Fruit fly (Drosophila melanogaster) whole organism, embryonic: ENCODE data around the gene CG3909.

Source experiments
- BtbVII ChIP-seq: fragments of 200-800 bp; sonication (Bioruptor generic); optimal IDR thresholded peaks from 3 replicates; lab custom pipeline; 2017; ENCODE audit warnings: missing biosample characterization, mild to moderate bottlenecking, missing genetic modification characterization
- CG10267 ChIP-seq: fragments of 200-800 bp; sonication (Bioruptor generic); optimal IDR thresholded peaks from 2 replicates; lab custom pipeline; 2018; ENCODE audit warnings: missing biosample characterization, mild to moderate bottlenecking, missing genetic modification characterization, moderate library complexity
- CG10321 ChIP-seq: fragments of 200-800 bp; sonication (Bioruptor generic); IDR thresholded peaks from 2 replicates; pipeline ENCODE4 v1.3.6; 2022; ENCODE audit warnings: missing biosample characterization, missing genetic modification characterization
- CG12104 ChIP-seq: fragments of 200-800 bp; sonication (Bioruptor generic); optimal IDR thresholded peaks from 3 replicates; lab custom pipeline; 2016; ENCODE audit warnings: missing biosample characterization, missing genetic modification characterization
- CG13296 ChIP-seq: fragments of 200-800 bp; sonication (Bioruptor generic); optimal IDR thresholded peaks from 3 replicates; lab custom pipeline; 2018; ENCODE audit warnings: missing biosample characterization, mild to moderate bottlenecking, missing genetic modification characterization
- CG1529 ChIP-seq: fragments of 200-800 bp; sonication (Bioruptor generic); optimal IDR thresholded peaks from 3 replicates; lab custom pipeline; 2018; ENCODE audit warnings: missing biosample characterization, missing genetic modification characterization
- CG15479 ChIP-seq: fragments of 200-800 bp; sonication (Bioruptor generic); optimal IDR thresholded peaks from 3 replicates; lab custom pipeline; 2019; ENCODE audit warnings: missing biosample characterization, mild to moderate bottlenecking, missing genetic modification characterization, moderate library complexity
- CG17328 ChIP-seq: fragments of 200-800 bp; sonication (Bioruptor generic); IDR thresholded peaks from 2 replicates; pipeline ENCODE4 v1.3.6; 2022; ENCODE audit warnings: missing biosample characterization, missing genetic modification characterization
- CG17912 ChIP-seq: fragments of 200-800 bp; sonication (Bioruptor generic); optimal IDR thresholded peaks from 2 replicates; lab custom pipeline; 2018; ENCODE audit warnings: missing biosample characterization, mild to moderate bottlenecking, missing genetic modification characterization
- CG2712 ChIP-seq: fragments of 200-800 bp; optimal IDR thresholded peaks from 3 replicates; lab custom pipeline; 2019; ENCODE audit warnings: missing biosample characterization, mild to moderate bottlenecking, missing genetic modification characterization, moderate library complexity
- CG2889 ChIP-seq: fragments of 200-800 bp; sonication (Bioruptor generic); IDR thresholded peaks from 3 replicates; pipeline ENCODE4 v1.3.6; 2022; ENCODE audit warnings: missing biosample characterization, missing genetic modification characterization
- CG30020 ChIP-seq: fragments of 200-800 bp; optimal IDR thresholded peaks from 2 replicates; lab custom pipeline; 2019; ENCODE audit warnings: missing biosample characterization, mild to moderate bottlenecking, missing genetic modification characterization, moderate library complexity
- CG30431 ChIP-seq: fragments of 200-800 bp; sonication (Bioruptor generic); optimal IDR thresholded peaks from 2 replicates; lab custom pipeline; 2017; ENCODE audit warnings: missing biosample characterization, missing genetic modification characterization
- CG3065 ChIP-seq: fragments of 200-800 bp; sonication (Bioruptor generic); optimal IDR thresholded peaks from 2 replicates; lab custom pipeline; 2016; ENCODE audit warnings: missing biosample characterization, missing genetic modification characterization
- CG32767 ChIP-seq: fragments of 200-800 bp; sonication (Bioruptor generic); IDR thresholded peaks from 2 replicates; pipeline ENCODE4 v1.3.6; 2022; ENCODE audit warnings: missing biosample characterization, missing genetic modification characterization
- CG3847 ChIP-seq: fragments of 200-800 bp; sonication (Bioruptor generic); IDR thresholded peaks from 2 replicates; pipeline ENCODE4 v1.3.6; 2022; ENCODE audit warnings: missing biosample characterization, missing genetic modification characterization
- CG3995 ChIP-seq: fragments of 200-800 bp; sonication (Bioruptor generic); optimal IDR thresholded peaks from 3 replicates; lab custom pipeline; 2016; ENCODE audit warnings: missing biosample characterization, missing genetic modification characterization
- CG6689 ChIP-seq: fragments of 200-800 bp; sonication (Bioruptor generic); IDR thresholded peaks from 2 replicates; pipeline ENCODE4 v1.3.6; 2022; ENCODE audit warnings: missing biosample characterization, missing genetic modification characterization
- CG8281 ChIP-seq: fragments of 200-800 bp; sonication (Bioruptor generic); optimal IDR thresholded peaks from 2 replicates; lab custom pipeline; 2018; ENCODE audit warnings: missing biosample characterization, mild to moderate bottlenecking, missing genetic modification characterization, moderate library complexity
- Camta ChIP-seq: fragments of 200-800 bp; sonication (Bioruptor generic); optimal IDR thresholded peaks from 2 replicates; lab custom pipeline; 2016; ENCODE audit warnings: missing biosample characterization, missing genetic modification characterization
- Dp ChIP-seq: fragments of 200-800 bp; sonication (Bioruptor generic); optimal IDR thresholded peaks from 2 replicates; lab custom pipeline; 2018; ENCODE audit warnings: missing biosample characterization, mild to moderate bottlenecking, missing genetic modification characterization, moderate library complexity
- Drgx ChIP-seq: fragments of 200-800 bp; sonication (Bioruptor generic); IDR thresholded peaks from 2 replicates; pipeline ENCODE4 v1.3.6; 2022; ENCODE audit warnings: missing biosample characterization, missing genetic modification characterization
- E2f2 ChIP-seq: fragments of 200-800 bp; sonication (Bioruptor generic); IDR thresholded peaks from 2 replicates; pipeline ENCODE4 v1.3.6; 2022; ENCODE audit warnings: missing biosample characterization, missing genetic modification characterization
- H15 ChIP-seq: fragments of 200-800 bp; sonication (Bioruptor generic); IDR thresholded peaks from 3 replicates; pipeline ENCODE4 v1.3.6; 2022; ENCODE audit warnings: missing biosample characterization, missing genetic modification characterization
- HLH4C ChIP-seq: fragments of 200-800 bp; sonication (Bioruptor generic); IDR thresholded peaks from 3 replicates; pipeline ENCODE4 v1.3.6; 2022; ENCODE audit warnings: missing biosample characterization, missing genetic modification characterization; ENCODE audit not compliant: partially characterized antibody
- HLHmδ ChIP-seq: fragments of 200-800 bp; sonication (Bioruptor generic); optimal IDR thresholded peaks from 2 replicates; lab custom pipeline; 2018; ENCODE audit warnings: missing biosample characterization, mild to moderate bottlenecking, missing genetic modification characterization, moderate library complexity
- Hand ChIP-seq: fragments of 200-800 bp; sonication (Bioruptor generic); optimal IDR thresholded peaks from 2 replicates; lab custom pipeline; 2017; ENCODE audit warnings: mild to moderate bottlenecking, missing biosample characterization, missing genetic modification reagents, missing genetic modification characterization
- Hr51 ChIP-seq, 2 experiments: fragments of 200-800 bp; sonication (Bioruptor generic); optimal IDR thresholded peaks; 2 replicates in 1 of 2; 3 replicates in 1 of 2; lab custom pipeline; 2016 to 2018; ENCODE audit warnings: missing biosample characterization in 2 of 2, missing genetic modification characterization in 2 of 2, mild to moderate bottlenecking in 1 of 2, moderate library complexity in 1 of 2
- Lhr ChIP-seq: fragments of 200-800 bp; sonication (Bioruptor generic); optimal IDR thresholded peaks from 3 replicates; lab custom pipeline; 2017; ENCODE audit warnings: mild to moderate bottlenecking, missing biosample characterization, missing genetic modification reagents, missing genetic modification characterization
- Med ChIP-seq: fragments of 200-800 bp; sonication (Bioruptor generic); peaks from one replicate; lab custom pipeline; 2016; ENCODE audit warnings: missing biosample characterization, missing genetic modification characterization, mild to moderate bottlenecking, inconsistent platforms, moderate library complexity
- Pdp1 ChIP-seq, 2 experiments: fragments of 200-800 bp; sonication (Bioruptor generic); optimal IDR thresholded peaks; 3 replicates each; lab custom pipeline; 2016; ENCODE audit warnings: missing biosample characterization in 2 of 2, missing genetic modification characterization in 2 of 2, mild to moderate bottlenecking in 1 of 2, moderate library complexity in 1 of 2
- Sox100B ChIP-seq: fragments of 200-800 bp; sonication (Bioruptor generic); optimal IDR thresholded peaks from 3 replicates; lab custom pipeline; 2018; ENCODE audit warnings: missing biosample characterization, mild to moderate bottlenecking, missing genetic modification characterization
- Ssrp ChIP-seq: fragments of 200-800 bp; sonication (Bioruptor generic); optimal IDR thresholded peaks from 2 replicates; lab custom pipeline; 2018; ENCODE audit warnings: missing biosample characterization, mild to moderate bottlenecking, missing genetic modification characterization, moderate library complexity
- Trl ChIP-seq, 3 experiments: fragments of >200 bp in 2 of 3; fragments of 200-800 bp in 1 of 3; sonication (Bioruptor generic) in 1 of 3; optimal IDR thresholded peaks; 2 replicates in 1 of 3; 3 replicates in 2 of 3; lab custom pipeline; 2016 to 2017; ENCODE audit warnings: missing biosample characterization in 1 of 3, missing genetic modification characterization in 1 of 3
- Usf ChIP-seq: fragments of 200-800 bp; sonication (Bioruptor generic); optimal IDR thresholded peaks from 2 replicates; lab custom pipeline; 2017; ENCODE audit warnings: missing genotype, missing biosample characterization, missing genetic modification characterization
- amos ChIP-seq: fragments of 200-800 bp; sonication (Bioruptor generic); IDR thresholded peaks from 2 replicates; pipeline ENCODE4 v1.3.6; 2022; ENCODE audit warnings: missing biosample characterization, missing genetic modification characterization; ENCODE audit not compliant: partially characterized antibody
- ap ChIP-seq: fragments of 200-800 bp; sonication (Bioruptor generic); IDR thresholded peaks from 2 replicates; pipeline ENCODE4 v1.3.6; 2022; ENCODE audit warnings: missing biosample characterization, missing genetic modification characterization
- esg ChIP-seq: fragments of 200-800 bp; sonication (Bioruptor generic); conservative IDR thresholded peaks from 2 replicates; pipeline ENCODE4 v1.3.6; 2022; ENCODE audit warnings: missing biosample characterization, missing genetic modification characterization
- hbn ChIP-seq: fragments of 200-800 bp; sonication (Bioruptor generic); IDR thresholded peaks from 2 replicates; pipeline ENCODE4 v1.3.6; 2022; ENCODE audit warnings: missing biosample characterization, missing genetic modification characterization; ENCODE audit not compliant: partially characterized antibody
- insv ChIP-seq, 2 experiments: fragments of 200-800 bp; sonication (Bioruptor generic); optimal IDR thresholded peaks; 3 replicates each; lab custom pipeline; 2016 to 2018; ENCODE audit warnings: missing biosample characterization in 2 of 2, missing genetic modification characterization in 2 of 2
- kay ChIP-seq: fragments of 200-800 bp; sonication (Bioruptor generic); optimal IDR thresholded peaks from 2 replicates; lab custom pipeline; 2016; ENCODE audit warnings: missing biosample characterization, missing genetic modification characterization
- nau ChIP-seq: fragments of 200-800 bp; sonication (Bioruptor generic); optimal IDR thresholded peaks from 3 replicates; lab custom pipeline; 2017; ENCODE audit warnings: missing biosample characterization, mild to moderate bottlenecking, missing genetic modification characterization, missing genetic modification reagents
- nerfin-1 ChIP-seq: fragments of 200-800 bp; sonication (Bioruptor generic); optimal IDR thresholded peaks from 3 replicates; lab custom pipeline; 2019; ENCODE audit warnings: missing biosample characterization, mild to moderate bottlenecking, missing genetic modification characterization, moderate library complexity
- prd ChIP-seq, 3 experiments: fragments of >200 bp in 2 of 3; fragments of 200-800 bp in 1 of 3; sonication (Bioruptor generic) in 1 of 3; optimal IDR thresholded peaks in 2 of 3; IDR thresholded peaks in 1 of 3; 2 replicates in 2 of 3; 3 replicates in 1 of 3; pipeline versions ENCODE4 v1.3.6 to Lab custom; 2017 to 2022; ENCODE audit warnings: missing biosample characterization in 1 of 3, missing genetic modification characterization in 1 of 3
- ranshi ChIP-seq: fragments of 200-800 bp; sonication (Bioruptor generic); IDR thresholded peaks from 2 replicates; pipeline ENCODE4 v1.3.6; 2022; ENCODE audit warnings: missing biosample characterization, missing genetic modification characterization
- sens ChIP-seq: fragments of 200-800 bp; sonication (Bioruptor generic); peaks from one replicate; lab custom pipeline; 2016; ENCODE audit warnings: missing biosample characterization, missing genetic modification characterization
- slbo ChIP-seq: fragments of 200-800 bp; sonication (Bioruptor generic); IDR thresholded peaks from 2 replicates; pipeline ENCODE4 v1.3.6; 2022; ENCODE audit warnings: missing biosample characterization, missing genetic modification characterization
- sna ChIP-seq: fragments of 200-800 bp; sonication (Bioruptor generic); IDR thresholded peaks from 2 replicates; pipeline ENCODE4 v1.3.6; 2022; ENCODE audit warnings: missing biosample characterization, missing genetic modification characterization; ENCODE audit not compliant: partially characterized antibody
- tgo ChIP-seq: fragments of 200-800 bp; sonication (Bioruptor generic); IDR thresholded peaks from 3 replicates; pipeline ENCODE4 v1.3.6; 2022; ENCODE audit warnings: missing biosample characterization, missing genetic modification characterization
- tin ChIP-seq: fragments of 200-800 bp; sonication (Bioruptor generic); optimal IDR thresholded peaks from 3 replicates; lab custom pipeline; 2016; ENCODE audit warnings: missing biosample characterization, missing genetic modification characterization

Gene CG3909

dm6 chr3R:10045343-10045742 lies 2.3 kb downstream of the CG3909 start, which contains the start of the genes CG11722 and mtTFB2 (continued):
- TF ChIP-seq HLH4C (0 out of 3 replicates have a peak, but pooled peaks have one; percentile 47), CG2889 (GFP tag; lab: Robert Waterston, UW) (no peak), prd (optimal IDR thresholded peaks at IDR 0.05; lab: Kevin White, UChicago) (no peak), prd (GFP tag; IDR thresholded peaks at IDR 0.05; lab: Robert Waterston, UW) (no peak), CG15479 (GFP tag; lab: Kevin White, UChicago) (peak; percentile 45), CG10267 (tag; lab: Kevin White, UChicago) (peak; percentile 91), CG30020 (tag; lab: Kevin White, UChicago) (no peak), CG1529 (GFP tag; lab: Kevin White, UChicago) (no peak), CG30431 (no peak), CG10321 (GFP tag; lab: Robert Waterston, UW) (no peak), Lhr (GFP tag; lab: Kevin White, UChicago) (no peak), CG17912 (GFP tag; lab: Kevin White, UChicago) (no peak), kay (GFP tag; lab: Kevin White, UChicago) (no peak), ap (GFP tag; lab: Robert Waterston, UW) (no peak), CG32767 (GFP tag; lab: Robert Waterston, UW) (no peak; the same call in 1 of the 2 replicates), Trl (optimal IDR thresholded peaks at IDR 0.05; lab: Kevin White, UChicago) (no peak), Trl (GFP tag; optimal IDR thresholded peaks at IDR 0.05; lab: Kevin White, UChicago) (no peak), Sox100B (GFP tag; lab: Kevin White, UChicago) (no peak), CG17328 (GFP tag; lab: Robert Waterston, UW) (no peak), BtbVII (GFP tag; lab: Kevin White, UChicago) (no peak), sna (GFP tag; lab: Robert Waterston, UW) (peak; percentile 45; the same call in 1 of the 2 replicates), CG2712 (tag; lab: Kevin White, UChicago) (peak; percentile 3), CG3065 (GFP tag; lab: Kevin White, UChicago) (no peak), amos (GFP tag; lab: Robert Waterston, UW) (peak; percentile 52; the same call in 1 of the 2 replicates), CG12104 (no peak), Hr51 (GFP tag; optimal IDR thresholded peaks at IDR 0.05; lab: Kevin White, UChicago) (no peak), Hand (GFP tag; lab: Kevin White, UChicago) (no peak), Med (peak; percentile 29), nerfin-1 (tag; lab: Kevin White, UChicago) (no peak), ranshi (GFP tag; lab: Robert Waterston, UW) (no peak), CG6689 (GFP tag; lab: Robert Waterston, UW) (no peak), Drgx (GFP tag; lab: Robert Waterston, UW) (no peak), Pdp1 (GFP tag; optimal IDR thresholded peaks at IDR 0.05; lab: Kevin White, UChicago) (peak in 1 of 2 experiments; percentile 84), Usf (GFP tag; lab: Kevin White, UChicago) (no peak), esg (GFP tag; lab: Robert Waterston, UW) (no peak), H15 (no peak), tgo (GFP tag; lab: Robert Waterston, UW) (no peak), Dp (peak; percentile 29), nau (GFP tag; lab: Kevin White, UChicago) (no peak), CG13296 (GFP tag; lab: Kevin White, UChicago) (no peak), E2f2 (GFP tag; lab: Robert Waterston, UW) (peak; percentile 46), Ssrp (no peak), CG3995 (GFP tag; lab: Kevin White, UChicago) (no peak), sens (GFP tag; lab: Kevin White, UChicago) (peak; percentile 36), tin (GFP tag; lab: Kevin White, UChicago) (no peak), slbo (GFP tag; lab: Robert Waterston, UW) (no peak), CG8281 (tag; lab: Kevin White, UChicago) (no peak), Camta (no peak), HLHmδ (GFP tag; lab: Kevin White, UChicago) (no peak), insv (GFP tag; optimal IDR thresholded peaks at IDR 0.05; lab: Kevin White, UChicago) (no peak), CG3847 (GFP tag; lab: Robert Waterston, UW) (no peak), hbn (GFP tag; lab: Robert Waterston, UW) (peak; percentile 63; the same call in 1 of the 2 replicates)
